Fruit fly (Drosophila melanogaster): Measurements from ENCODE around the gene CG17991.

Gene CG17991

DNA sequence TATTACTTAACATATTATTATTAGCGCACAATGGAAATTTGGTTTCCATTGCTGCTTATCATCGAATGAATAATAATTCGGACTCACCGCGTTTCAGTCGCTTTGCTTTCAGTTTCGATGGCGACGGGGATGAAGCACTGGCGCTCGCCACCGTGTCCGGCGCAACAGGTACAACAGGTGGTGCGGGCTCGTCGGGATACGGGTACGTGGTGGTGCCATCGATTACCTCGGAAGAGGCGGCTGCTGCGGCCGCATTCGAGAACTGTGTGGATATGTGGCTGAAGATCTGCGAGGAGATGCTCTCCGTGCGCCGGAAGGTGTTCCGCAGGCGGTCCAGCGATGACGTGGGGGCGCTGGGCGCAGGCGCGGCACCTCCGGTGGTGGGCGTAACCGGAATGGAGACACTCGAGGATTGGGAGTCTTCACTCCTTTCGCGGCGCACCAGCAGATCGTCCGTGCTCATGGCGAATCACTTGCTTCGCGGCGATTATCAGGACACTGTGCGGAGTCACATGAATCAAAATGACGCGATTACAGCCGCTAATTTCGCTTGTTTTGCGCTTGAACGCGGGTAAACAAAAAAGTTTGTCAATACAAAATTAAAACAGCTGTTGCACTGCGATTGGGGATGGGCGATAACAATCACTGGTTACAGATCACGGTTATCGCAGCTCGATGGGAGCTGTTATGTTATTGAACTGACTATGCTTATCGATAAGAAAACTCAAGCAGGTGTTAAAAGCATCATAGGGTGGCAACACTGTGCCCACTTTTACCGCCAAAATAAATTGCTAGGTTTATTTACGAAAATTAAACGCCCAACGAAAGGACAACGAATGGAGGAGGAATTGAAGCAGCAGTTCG lies 2.4 kb upstream of the CG17991 start, which contains the start of the genes CG31064 and PolA2 (continued):
- TF ChIP-seq nerfin-1 (tag; optimal IDR thresholded peaks at IDR 0.05) = peak; percentile 11
- no peak for TF ChIP-seq CG1024 (GFP tag; IDR thresholded peaks at IDR 0.05)
- peak; percentile 80 for TF ChIP-seq Opbp (GFP tag; IDR thresholded peaks at IDR 0.05; ENCODE audit: partially characterized antibody)
- TF ChIP-seq inv (GFP tag; IDR thresholded peaks at IDR 0.05; ENCODE audit: partially characterized antibody) = peak; percentile 60; the same call in 1 of the 2 replicates
- TF ChIP-seq CG43689 (GFP tag; IDR thresholded peaks at IDR 0.05) = no peak
- TF ChIP-seq vnd (GFP tag; IDR thresholded peaks at IDR 0.05; ENCODE audit: partially characterized antibody) = peak; percentile 80
- TF ChIP-seq CG10565 (GFP tag; optimal IDR thresholded peaks at IDR 0.05) = no peak
- peak; percentile 69; the same call in 2 of the 3 replicates for TF ChIP-seq CG34422 (GFP tag; IDR thresholded peaks at IDR 0.05)
- TF ChIP-seq chif (GFP tag; optimal IDR thresholded peaks at IDR 0.05) = no peak
- TF ChIP-seq sr (GFP tag; IDR thresholded peaks at IDR 0.05) = no peak
- TF ChIP-seq pnt (GFP tag; optimal IDR thresholded peaks at IDR 0.05) = no peak
- TF ChIP-seq croc (GFP tag; conservative IDR thresholded peaks at IDR 0.05) = no peak
- TF ChIP-seq nerfin-2 (GFP tag; IDR thresholded peaks at IDR 0.05; ENCODE audit: partially characterized antibody) = peak; percentile 91
- TF ChIP-seq E2f2 (GFP tag; IDR thresholded peaks at IDR 0.05) = peak; percentile 92
- TF ChIP-seq esg (GFP tag; conservative IDR thresholded peaks at IDR 0.05) = no peak
- peak; percentile 75 for TF ChIP-seq ewg (GFP tag; optimal IDR thresholded peaks at IDR 0.05)
- no peak for TF ChIP-seq CG10959 (GFP tag; IDR thresholded peaks at IDR 0.05)
- peak; percentile 89 for TF ChIP-seq bbx (GFP tag; IDR thresholded peaks at IDR 0.05; ENCODE audit: partially characterized antibody)
- no peak for TF ChIP-seq slou (GFP tag; optimal IDR thresholded peaks at IDR 0.05)
- TF ChIP-seq sug (tag; optimal IDR thresholded peaks at IDR 0.05) = no peak
- peak; percentile 66 for TF ChIP-seq trem (tag; optimal IDR thresholded peaks at IDR 0.05)
- TF ChIP-seq NfI (GFP tag; optimal IDR thresholded peaks at IDR 0.05) = peak; percentile 5
- no peak for TF ChIP-seq CG33213 (GFP tag; optimal IDR thresholded peaks at IDR 0.05)
- peak; percentile 82 for TF ChIP-seq stwl (tag; optimal IDR thresholded peaks at IDR 0.05)
- TF ChIP-seq E2f1 (GFP tag; IDR thresholded peaks at IDR 0.05) = peak; percentile 67; the same call in 1 of the 2 replicates
- TF ChIP-seq CG11093 (GFP tag; IDR thresholded peaks at IDR 0.05) = no peak
- TF ChIP-seq Jarid2 (GFP tag; optimal IDR thresholded peaks at IDR 0.05) = no peak
- TF ChIP-seq kah (GFP tag; optimal IDR thresholded peaks at IDR 0.05) = peak; percentile 59
- TF ChIP-seq her (GFP tag; optimal IDR thresholded peaks at IDR 0.05) = no peak
- TF ChIP-seq CG15601 (tag; optimal IDR thresholded peaks at IDR 0.05) = peak; percentile 15
- peak; percentile 3 for TF ChIP-seq Hsf (GFP tag; optimal IDR thresholded peaks at IDR 0.05)
- TF ChIP-seq CG6654 (GFP tag; optimal IDR thresholded peaks at IDR 0.05) = no peak
- TF ChIP-seq mld (GFP tag; IDR thresholded peaks at IDR 0.05; ENCODE audit: partially characterized antibody) = peak; percentile 74; the same call in 1 of the 3 replicates
- peak; percentile 72 for TF ChIP-seq sens (GFP tag)
- peak; percentile 6 for TF ChIP-seq CG34376 (GFP tag; optimal IDR thresholded peaks at IDR 0.05)
- TF ChIP-seq Scr (GFP tag; IDR thresholded peaks at IDR 0.05; ENCODE audit: partially characterized antibody) = peak; percentile 74
- no peak for TF ChIP-seq aop (GFP tag; IDR thresholded peaks at IDR 0.05)
- peak; percentile 10 for TF ChIP-seq Hmr (GFP tag; optimal IDR thresholded peaks at IDR 0.05)
- TF ChIP-seq Hand (GFP tag; optimal IDR thresholded peaks at IDR 0.05) = no peak
- TF ChIP-seq ssp (GFP tag; IDR thresholded peaks at IDR 0.05) = 0 out of 2 replicates have a peak, but pooled peaks have one; percentile 30
- no peak for TF ChIP-seq ttk (GFP tag; IDR thresholded peaks at IDR 0.05)
- TF ChIP-seq oc (tag; optimal IDR thresholded peaks at IDR 0.05) = no peak
- TF ChIP-seq Hr39 (optimal IDR thresholded peaks at IDR 0.05) = no peak
- peak; percentile 6 for TF ChIP-seq CG13424 (tag; optimal IDR thresholded peaks at IDR 0.05)
- peak; percentile 69; the same call in 1 of the 2 replicates for TF ChIP-seq CG42726 (GFP tag; IDR thresholded peaks at IDR 0.05; ENCODE audit: partially characterized antibody)
- TF ChIP-seq Hr3 (GFP tag; optimal IDR thresholded peaks at IDR 0.05) = no peak
- no peak for TF ChIP-seq fru (optimal IDR thresholded peaks at IDR 0.05)
- TF ChIP-seq Dp (GFP tag; optimal IDR thresholded peaks at IDR 0.05) = peak; percentile 89
- no peak for TF ChIP-seq ase (GFP tag; IDR thresholded peaks at IDR 0.05)
